Fruit fly (Drosophila melanogaster) whole organism, prepupa: Measurements from ENCODE around the gene CG10064.
A peak's percentile ranks its signal among the peaks of the same experiment; 100 is the strongest.

Experiments used
- CG10631 ChIP-seq: fragments of 200-800 bp; sonication (Bioruptor generic); optimal IDR thresholded peaks from 2 replicates; lab custom pipeline; 2016; ENCODE audit warnings: missing biosample characterization, missing genetic modification characterization
- CG10669 ChIP-seq: fragments of 200-800 bp; sonication (Bioruptor generic); optimal IDR thresholded peaks from 3 replicates; lab custom pipeline; 2018; ENCODE audit warnings: missing biosample characterization, mild to moderate bottlenecking, missing genetic modification characterization, moderate library complexity
- CG11294 ChIP-seq: fragments of 200-800 bp; sonication (Bioruptor generic); IDR thresholded peaks from 2 replicates; pipeline ENCODE4 v1.3.6; 2022; ENCODE audit warnings: missing biosample characterization, missing genetic modification characterization
- CG11762 ChIP-seq: fragments of 200-800 bp; sonication (Bioruptor generic); optimal IDR thresholded peaks from 3 replicates; lab custom pipeline; 2016; ENCODE audit warnings: missing biosample characterization, missing genetic modification characterization; ENCODE audit not compliant: insufficient read depth
- CG11902 ChIP-seq: fragments of 200-800 bp; sonication (Bioruptor generic); optimal IDR thresholded peaks from 3 replicates; lab custom pipeline; 2016; ENCODE audit warnings: missing biosample characterization, missing genetic modification characterization
- CG16779 ChIP-seq: fragments of 200-800 bp; sonication (Bioruptor generic); optimal IDR thresholded peaks from 3 replicates; lab custom pipeline; 2017; ENCODE audit warnings: missing biosample characterization, mild to moderate bottlenecking, missing genetic modification characterization
- CG3032 ChIP-seq: fragments of 200-800 bp; optimal IDR thresholded peaks from 2 replicates; lab custom pipeline; 2019; ENCODE audit warnings: missing biosample characterization, mild to moderate bottlenecking, missing genetic modification characterization, moderate library complexity
- CG32006 ChIP-seq: fragments of 200-800 bp; sonication (Bioruptor generic); optimal IDR thresholded peaks from 3 replicates; lab custom pipeline; 2017; ENCODE audit warnings: missing biosample characterization, mild to moderate bottlenecking, missing genetic modification characterization
- CG3919 ChIP-seq: fragments of 200-800 bp; sonication (Bioruptor generic); optimal IDR thresholded peaks from 3 replicates; lab custom pipeline; 2016; ENCODE audit warnings: missing biosample characterization, missing genetic modification characterization
- CG6163 ChIP-seq: fragments of 200-800 bp; sonication (Bioruptor generic); IDR thresholded peaks from 3 replicates; pipeline ENCODE4 v1.3.6; 2022; ENCODE audit warnings: missing biosample characterization, missing genetic modification characterization
- CG6276 ChIP-seq: fragments of 200-800 bp; sonication (Bioruptor generic); optimal IDR thresholded peaks from 2 replicates; lab custom pipeline; 2017; ENCODE audit warnings: missing biosample characterization, mild to moderate bottlenecking, missing genetic modification characterization
- CG6808 ChIP-seq: fragments of 200-800 bp; sonication (Bioruptor generic); optimal IDR thresholded peaks from 3 replicates; lab custom pipeline; 2017; ENCODE audit warnings: missing biosample characterization, missing genetic modification characterization, mild to moderate bottlenecking, moderate library complexity, missing genetic modification reagents
- CG8119 ChIP-seq: fragments of 200-800 bp; sonication (Bioruptor generic); IDR thresholded peaks from 3 replicates; pipeline ENCODE4 v1.3.6; 2022; ENCODE audit warnings: missing biosample characterization, missing genetic modification characterization
- Eip75B ChIP-seq: fragments of 200-800 bp; sonication (Bioruptor generic); optimal IDR thresholded peaks from 3 replicates; lab custom pipeline; 2016; ENCODE audit warnings: missing biosample characterization, missing genetic modification characterization
- Eip78C ChIP-seq: fragments of 200-800 bp; sonication (Bioruptor generic); peaks from one replicate; lab custom pipeline; 2016; ENCODE audit warnings: missing biosample characterization, missing genetic modification characterization
- Eip93F ChIP-seq: fragments of 200-800 bp; sonication (Bioruptor generic); optimal IDR thresholded peaks from 2 replicates; lab custom pipeline; 2016; ENCODE audit warnings: missing biosample characterization, mild to moderate bottlenecking, missing genetic modification characterization
- Ets21C ChIP-seq: fragments of 200-800 bp; sonication (Bioruptor generic); optimal IDR thresholded peaks from 3 replicates; lab custom pipeline; 2016; ENCODE audit warnings: missing biosample characterization, missing genetic modification characterization
- Ets96B ChIP-seq: fragments of 200-800 bp; optimal IDR thresholded peaks from 2 replicates; lab custom pipeline; 2019; ENCODE audit warnings: missing biosample characterization, mild to moderate bottlenecking, missing genetic modification characterization, moderate library complexity
- Gug ChIP-seq: fragments of 200-800 bp; sonication (Bioruptor generic); IDR thresholded peaks from 2 replicates; pipeline ENCODE4 v1.3.6; 2022; ENCODE audit warnings: missing biosample characterization, missing genetic modification characterization
- Hr38 ChIP-seq: sonication (Bioruptor generic); optimal IDR thresholded peaks from 2 replicates; lab custom pipeline; 2016; ENCODE audit warnings: missing biosample characterization, missing genetic modification characterization
- Hr4 ChIP-seq: fragments of 200-800 bp; sonication (Bioruptor generic); optimal IDR thresholded peaks from 3 replicates; lab custom pipeline; 2016; ENCODE audit warnings: missing biosample characterization, missing genetic modification characterization
- OdsH ChIP-seq: fragments of 200-800 bp; sonication (Bioruptor generic); optimal IDR thresholded peaks from 3 replicates; lab custom pipeline; 2016; ENCODE audit warnings: missing biosample characterization, missing genetic modification characterization
- Smox ChIP-seq: fragments of 200-800 bp; sonication (Bioruptor generic); optimal IDR thresholded peaks from 3 replicates; lab custom pipeline; 2016; ENCODE audit warnings: missing biosample characterization, missing genetic modification characterization
- achi ChIP-seq: fragments of 200-800 bp; sonication (Bioruptor generic); optimal IDR thresholded peaks from 3 replicates; lab custom pipeline; 2016; ENCODE audit warnings: missing biosample characterization, missing genetic modification characterization
- acj6 ChIP-seq: fragments of 200-800 bp; sonication (Bioruptor generic); optimal IDR thresholded peaks from 3 replicates; lab custom pipeline; 2016; ENCODE audit warnings: missing biosample characterization, missing genetic modification characterization
- dac ChIP-seq: fragments of 200-800 bp; sonication (Bioruptor generic); optimal IDR thresholded peaks from 2 replicates; lab custom pipeline; 2017; ENCODE audit warnings: missing biosample characterization, mild to moderate bottlenecking, missing genetic modification characterization
- eg ChIP-seq: fragments of 200-800 bp; sonication (Bioruptor generic); IDR thresholded peaks from 3 replicates; pipeline ENCODE4 v1.3.6; 2022; ENCODE audit warnings: missing biosample characterization, missing genetic modification characterization
- esn ChIP-seq: fragments of 200-800 bp; sonication (Bioruptor generic); optimal IDR thresholded peaks from 2 replicates; lab custom pipeline; 2016; ENCODE audit warnings: missing biosample characterization, mild to moderate bottlenecking, missing genetic modification characterization, moderate library complexity
- fd59A ChIP-seq: fragments of 200-800 bp; sonication (Bioruptor generic); optimal IDR thresholded peaks from 2 replicates; lab custom pipeline; 2017; ENCODE audit warnings: missing biosample characterization, mild to moderate bottlenecking, missing genetic modification characterization, missing genetic modification reagents
- fd85E ChIP-seq: fragments of 200-800 bp; sonication (Bioruptor generic); optimal IDR thresholded peaks from 3 replicates; lab custom pipeline; 2016; ENCODE audit warnings: missing biosample characterization, missing genetic modification characterization
- fkh ChIP-seq: fragments of 200-800 bp; sonication (Bioruptor generic); optimal IDR thresholded peaks from 3 replicates; lab custom pipeline; 2017; ENCODE audit warnings: missing biosample characterization, mild to moderate bottlenecking, missing genetic modification characterization, moderate library complexity
- pdm3 ChIP-seq: fragments of 200-800 bp; sonication (Bioruptor generic); optimal IDR thresholded peaks from 3 replicates; lab custom pipeline; 2016; ENCODE audit warnings: missing biosample characterization, missing genetic modification characterization
- salr ChIP-seq, 2 experiments: fragments of 200-800 bp; sonication (Bioruptor generic); optimal IDR thresholded peaks; 3 replicates each; lab custom pipeline; 2016 to 2018; ENCODE audit warnings: missing biosample characterization in 2 of 2, missing genetic modification characterization in 2 of 2, mild to moderate bottlenecking in 1 of 2
- spab ChIP-seq: fragments of 200-800 bp; sonication (Bioruptor generic); optimal IDR thresholded peaks from 2 replicates; lab custom pipeline; 2017; ENCODE audit warnings: missing biosample characterization, mild to moderate bottlenecking, missing genetic modification characterization, missing genetic modification reagents
- ss ChIP-seq, 2 experiments: fragments of 200-800 bp; sonication (Bioruptor generic); optimal IDR thresholded peaks; 2 replicates in 1 of 2; 3 replicates in 1 of 2; lab custom pipeline; 2017 to 2018; ENCODE audit warnings: mild to moderate bottlenecking in 2 of 2, missing biosample characterization in 2 of 2, missing genetic modification characterization in 2 of 2, moderate library complexity in 1 of 2
- svp ChIP-seq: fragments of 200-800 bp; sonication (Bioruptor generic); peaks from one replicate; lab custom pipeline; 2016; ENCODE audit warnings: missing biosample characterization, missing genetic modification characterization
- topi ChIP-seq: fragments of 200-800 bp; sonication (Bioruptor generic); optimal IDR thresholded peaks from 3 replicates; lab custom pipeline; 2016; ENCODE audit warnings: missing biosample characterization, missing genetic modification characterization
- vri ChIP-seq: fragments of 200-800 bp; sonication (Bioruptor generic); optimal IDR thresholded peaks from 3 replicates; lab custom pipeline; 2016; ENCODE audit warnings: missing biosample characterization, mild to moderate bottlenecking, missing genetic modification characterization

The CG10064 gene

DNA sequence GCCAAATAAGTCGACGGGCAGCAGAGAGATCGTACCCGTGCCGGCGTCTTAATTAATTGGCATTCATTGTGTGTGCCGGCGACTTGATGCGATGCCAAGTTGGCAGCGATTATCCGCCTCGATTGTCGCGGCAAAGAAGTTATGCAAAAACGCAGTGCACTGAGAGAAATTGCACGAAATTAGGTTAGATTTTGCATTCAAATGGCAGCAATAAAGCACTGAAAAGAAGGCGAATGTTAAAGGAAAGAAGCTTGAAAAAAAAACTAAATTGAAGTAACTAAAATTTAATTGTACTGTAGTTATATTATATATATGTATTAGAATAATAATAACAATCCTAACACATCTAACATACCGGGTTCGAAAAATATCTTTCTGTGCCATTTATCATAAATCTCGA is 35.4 kb upstream of the CG10064 start (continued):
- TF ChIP-seq spab (GFP tag; lab: Kevin White, UChicago) (no peak), CG6163 (GFP tag; lab: Robert Waterston, UW) (0 out of 3 replicates have a peak, but pooled peaks have one; percentile 11), Gug (GFP tag; lab: Robert Waterston, UW) (no peak), topi (GFP tag; lab: Kevin White, UChicago) (no peak), dac (GFP tag; lab: Kevin White, UChicago) (no peak)
- TF ChIP-seq, all 60 proteins: peak for 9

dm6 chr3L:7002355-7002754 is 34.7 kb upstream of the CG10064 start:
- TF ChIP-seq vri (no peak), svp (GFP tag; lab: Kevin White, UChicago) (peak; percentile 74), CG16779 (no peak), acj6 (GFP tag; lab: Kevin White, UChicago) (no peak)

- TF ChIP-seq OdsH (GFP tag; lab: Kevin White, UChicago) (peak; percentile 2), CG10669 (GFP tag; lab: Kevin White, UChicago) (peak; percentile 11), CG11762 (GFP tag; lab: Kevin White, UChicago) (no peak), CG6163 (GFP tag; lab: Robert Waterston, UW) (peak; percentile 47; the same call in 1 of the 3 replicates), Eip93F (no peak), CG3032 (tag; lab: Kevin White, UChicago) (peak; percentile 42), Hr4 (GFP tag; lab: Kevin White, UChicago) (peak; percentile 30), Ets21C (GFP tag; lab: Kevin White, UChicago) (no peak), CG10631 (GFP tag; lab: Kevin White, UChicago) (peak; percentile 50), svp (GFP tag; lab: Kevin White, UChicago) (no peak), eg (GFP tag; lab: Robert Waterston, UW) (peak; percentile 69; the same call in 2 of the 3 replicates), CG6808 (GFP tag; lab: Kevin White, UChicago) (no peak), CG11294 (GFP tag; lab: Robert Waterston, UW) (no peak), fkh (no peak), pdm3 (no peak), vri (no peak), Eip78C (GFP tag; lab: Kevin White, UChicago) (peak; percentile 77), CG32006 (GFP tag; lab: Kevin White, UChicago) (peak; percentile 10), fd59A (GFP tag; lab: Kevin White, UChicago) (no peak), Smox (GFP tag; lab: Kevin White, UChicago) (no peak), CG3919 (GFP tag; lab: Kevin White, UChicago) (peak; percentile 6), Hr38 (GFP tag; lab: Kevin White, UChicago) (no peak), CG8119 (GFP tag; lab: Robert Waterston, UW) (0 out of 3 replicates have a peak, but pooled peaks have one; percentile 20), esn (peak; percentile 9), Eip75B (GFP tag; lab: Kevin White, UChicago) (peak; percentile 4), ss (GFP tag; optimal IDR thresholded peaks at IDR 0.05; lab: Kevin White, UChicago) (peak in 1 of 2 experiments; percentile 19), CG6276 (no peak), Ets96B (tag; lab: Kevin White, UChicago) (no peak)
Observed at dm6 chr3L:7001855-7002254, 34.2 kb upstream of the CG10064 start.

DNA sequence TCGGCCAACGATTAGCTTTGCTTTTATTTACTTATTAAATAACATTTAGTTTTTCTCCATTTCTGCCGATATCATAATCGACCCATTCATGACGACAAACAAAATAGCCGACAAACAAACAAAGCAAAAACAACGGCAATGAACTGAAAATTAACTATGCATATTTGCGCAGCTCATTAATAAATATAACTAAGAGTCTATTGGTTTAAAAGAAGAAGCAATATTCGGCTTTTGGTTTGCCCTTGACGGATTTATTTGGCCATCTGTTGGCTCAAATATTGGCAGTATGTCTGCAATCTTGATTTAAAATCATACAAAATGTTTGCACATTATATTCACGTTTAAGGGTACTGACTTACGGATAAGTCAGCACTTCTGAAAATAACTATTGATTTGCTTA is 32.3 kb upstream of the CG10064 start:
- peak; percentile 27 for TF ChIP-seq svp (GFP tag; lab: Kevin White, UChicago)
- TF ChIP-seq fkh: peak; percentile 58
- no peak for TF ChIP-seq salr (GFP tag; optimal IDR thresholded peaks at IDR 0.05; lab: Kevin White, UChicago)
- no peak for TF ChIP-seq CG11902 (GFP tag; lab: Kevin White, UChicago)
- TF ChIP-seq achi (GFP tag; lab: Kevin White, UChicago): no peak
- no peak for TF ChIP-seq CG3919 (GFP tag; lab: Kevin White, UChicago)
- no peak for TF ChIP-seq CG6276
- TF ChIP-seq CG8119 (GFP tag; lab: Robert Waterston, UW): no peak
- TF ChIP-seq fd85E: no peak
- TF ChIP-seq, all 60 proteins: peak for 2
